Fruit fly (Drosophila melanogaster) ovary, adult (tissue): ENCODE measurements around the gene CG13458.
A peak's percentile ranks its signal among the peaks of the same experiment; 100 is the strongest.

ENCODE experiments used
- CG17801 ChIP-seq: fragments of 200-800 bp; optimal IDR thresholded peaks from 2 replicates; lab custom pipeline; 2019; ENCODE audit warnings: missing biosample characterization, mild to moderate bottlenecking, missing genetic modification characterization, moderate library complexity; ENCODE audit not compliant: partially characterized antibody

Gene CG13458

dm6 chr3L:15098659-15099512, 14.5 kb upstream of the CG13458 start:
- TF ChIP-seq CG17801 = peak; percentile 86

dm6 chr3L:15099541-15099940, 13.8 kb upstream of the CG13458 start:
- no peak for TF ChIP-seq CG17801

- TF ChIP-seq CG17801 = no peak
These were observed 12.4 kb upstream of the CG13458 start for dm6 chr3L:15100983-15101382.

- no peak for TF ChIP-seq CG17801
These were observed 11.5 kb upstream of the CG13458 start for dm6 chr3L:15101639-15102413.

- TF ChIP-seq CG17801 = no peak
These were observed 10.6 kb upstream of the CG13458 start for dm6 chr3L:15102669-15103309.

- TF ChIP-seq CG17801 = no peak
These were observed 9.1 kb upstream of the CG13458 start for dm6 chr3L:15103988-15104848.

dm6 chr3L:15104849-15105555, 8.4 kb upstream of the CG13458 start:
- no peak for TF ChIP-seq CG17801

- no peak for TF ChIP-seq CG17801
These were observed 7.7 kb upstream of the CG13458 start, which contains the start of gene CG45071 for dm6 chr3L:15105566-15106207. Gene CG45071, plus strand, starts transcription at chr3L:15105882.

- no peak for TF ChIP-seq CG17801
These were observed 6.1 kb upstream of the CG13458 start for dm6 chr3L:15107158-15107775.

dm6 chr3L:15107776-15108379, 5.5 kb upstream of the CG13458 start:
- peak; percentile 76 for TF ChIP-seq CG17801

- TF ChIP-seq CG17801 = no peak
These were observed 4.8 kb upstream of the CG13458 start for dm6 chr3L:15108524-15108923.

- no peak for TF ChIP-seq CG17801
These were observed 4.4 kb upstream of the CG13458 start for dm6 chr3L:15108948-15109347.

dm6 chr3L:15116536-15116935, 3.2 kb downstream of the CG13458 start, which contains the start of gene Cep135:
Gene Cep135, plus strand, starts transcription at chr3L:15116737.
- no peak for TF ChIP-seq CG17801

dm6 chr3L:15121272-15121671, 7.9 kb downstream of the CG13458 start, which contains the start of gene CG32847:
Gene CG32847, plus strand, starts transcription at chr3L:15121572.
- no peak for TF ChIP-seq CG17801
